Worm (Caenorhabditis elegans): ENCODE measurements around the gene Y82E9BL.12.

ce11 chrIII:1284584-1285046 is 24.4 kb upstream of the Y82E9BL.12 start, which contains the start of gene fbxa-37:
- TF ChIP-seq blmp-1 (tag; optimal IDR thresholded peaks at IDR 0.05; ENCODE audit: insufficient read depth), result no peak
- TF ChIP-seq snpc-4 (tag; optimal IDR thresholded peaks at IDR 0.05), result no peak
